Worm (Caenorhabditis elegans) whole organism, young adult: ENCODE measurements around the gene cnc-4.

Source experiments
- B0035.1 ChIP-seq: sonication (generic microtip); optimal IDR thresholded peaks from 2 replicates; lab custom pipeline; 2016; ENCODE audit warnings: missing genetic modification characterization, mild to moderate bottlenecking, missing compliant biosample characterization, missing genotype, missing genetic modification reagents
- D2030.7 ChIP-seq: fragments of 200-800 bp; sonication (Bioruptor generic); IDR thresholded peaks from 2 replicates; pipeline ENCODE4 v1.3.6; 2022; ENCODE audit warnings: missing genetic modification reagents, missing genetic modification characterization, missing compliant biosample characterization
- F22D6.2 ChIP-seq: sonication (generic microtip); optimal IDR thresholded peaks from 2 replicates; lab custom pipeline; 2016; ENCODE audit warnings: mild to moderate bottlenecking, missing genetic modification characterization, missing compliant biosample characterization
- F57C9.4 ChIP-seq: sonication (generic microtip); optimal IDR thresholded peaks from 2 replicates; lab custom pipeline; 2017; ENCODE audit warnings: mild to moderate bottlenecking, missing genetic modification characterization, missing compliant biosample characterization
- K11D2.4 ChIP-seq: fragments of 200-800 bp; sonication (Bioruptor generic); IDR thresholded peaks from 2 replicates; pipeline ENCODE4 v1.3.6; 2022; ENCODE audit warnings: missing genetic modification reagents, missing genetic modification characterization, missing compliant biosample characterization
- Y53F4B.3 ChIP-seq: fragments of 200-800 bp; sonication (Bioruptor generic); IDR thresholded peaks from 2 replicates; pipeline ENCODE4 v1.3.6; 2022; ENCODE audit warnings: missing genetic modification reagents, missing genetic modification characterization, missing compliant biosample characterization
- Y53G8AR.9 ChIP-seq: fragments of 200-800 bp; sonication (Bioruptor generic); conservative IDR thresholded peaks from 2 replicates; pipeline ENCODE4 v1.3.6; 2022; ENCODE audit warnings: missing genetic modification reagents, missing genetic modification characterization, missing compliant biosample characterization
- Y56A3A.18 ChIP-seq: fragments of 200-800 bp; sonication (Bioruptor generic); IDR thresholded peaks from 2 replicates; pipeline ENCODE4 v1.3.6; 2022; ENCODE audit warnings: missing genetic modification reagents, missing genetic modification characterization, missing compliant biosample characterization
- Y67H2A.10 ChIP-seq: fragments of 200-800 bp; sonication (Bioruptor generic); conservative IDR thresholded peaks from 2 replicates; pipeline ENCODE4 v1.3.6; 2022; ENCODE audit warnings: missing genetic modification reagents, missing genetic modification characterization, missing compliant biosample characterization
- Y95B8A.8 ChIP-seq: fragments of 200-800 bp; sonication (Bioruptor generic); IDR thresholded peaks from 2 replicates; pipeline ENCODE4 v1.3.6; 2022; ENCODE audit warnings: missing genetic modification reagents, missing genetic modification characterization, missing compliant biosample characterization
- ZK185.1 ChIP-seq: sonication (generic microtip); optimal IDR thresholded peaks from 2 replicates; lab custom pipeline; 2016; ENCODE audit warnings: mild to moderate bottlenecking, missing genetic modification characterization, missing compliant biosample characterization; ENCODE audit not compliant: poor library complexity, severe bottlenecking
- akir-1 ChIP-seq: fragments of 200-800 bp; sonication (Bioruptor generic); optimal IDR thresholded peaks from 2 replicates; lab custom pipeline; 2018; ENCODE audit warnings: mild to moderate bottlenecking, missing genetic modification characterization, moderate library complexity, missing compliant biosample characterization
- aptf-2 ChIP-seq: fragments of 200-800 bp; sonication (Bioruptor generic); conservative IDR thresholded peaks from 2 replicates; pipeline ENCODE4 v1.3.6; 2022; ENCODE audit warnings: missing genetic modification reagents, missing genetic modification characterization, missing compliant biosample characterization
- aptf-3 ChIP-seq: fragments of 200-800 bp; sonication (Bioruptor generic); IDR thresholded peaks from 2 replicates; pipeline ENCODE4 v1.3.6; 2022; ENCODE audit warnings: missing genetic modification characterization, missing compliant biosample characterization
- ccch-3 ChIP-seq: fragments of 200-800 bp; sonication (Bioruptor generic); optimal IDR thresholded peaks from 2 replicates; lab custom pipeline; 2018; ENCODE audit warnings: mild to moderate bottlenecking, missing genetic modification characterization, missing compliant biosample characterization
- cebp-1 ChIP-seq, 2 experiments: fragments of 200-800 bp in 1 of 2; sonication (Bioruptor generic) in 1 of 2; sonication (generic microtip) in 1 of 2; IDR thresholded peaks in 1 of 2; optimal IDR thresholded peaks in 1 of 2; 2 replicates each; pipeline versions ENCODE4 v1.3.6 to Lab custom; 2017 to 2022; ENCODE audit warnings: missing compliant biosample characterization in 2 of 2, missing genetic modification characterization in 2 of 2, mild to moderate bottlenecking in 1 of 2, missing genetic modification reagents in 1 of 2, moderate library complexity in 1 of 2
- ceh-27 ChIP-seq: fragments of 200-800 bp; sonication (Bioruptor generic); optimal IDR thresholded peaks from 2 replicates; lab custom pipeline; 2018; ENCODE audit warnings: mild to moderate bottlenecking, missing genetic modification characterization, moderate library complexity, missing compliant biosample characterization
- ceh-79 ChIP-seq: sonication (generic microtip); optimal IDR thresholded peaks from 2 replicates; lab custom pipeline; 2017; ENCODE audit warnings: mild to moderate bottlenecking, missing genetic modification characterization, missing compliant biosample characterization
- ceh-91 ChIP-seq: fragments of 200-800 bp; sonication (Bioruptor generic); IDR thresholded peaks from 2 replicates; pipeline ENCODE4 v1.3.6; 2022; ENCODE audit warnings: missing genetic modification reagents, missing genetic modification characterization, missing compliant biosample characterization
- die-1 ChIP-seq: sonication (generic microtip); optimal IDR thresholded peaks from 2 replicates; lab custom pipeline; 2016; ENCODE audit warnings: missing genotype, mild to moderate bottlenecking, missing genetic modification characterization, missing compliant biosample characterization
- egrh-3 ChIP-seq: fragments of 200-800 bp; sonication (Bioruptor generic); IDR thresholded peaks from 2 replicates; pipeline ENCODE4 v1.3.6; 2022; ENCODE audit warnings: missing genetic modification reagents, missing genetic modification characterization, missing compliant biosample characterization
- ets-4 ChIP-seq: fragments of 200-800 bp; sonication (Bioruptor generic); optimal IDR thresholded peaks from 2 replicates; lab custom pipeline; 2018; ENCODE audit warnings: mild to moderate bottlenecking, missing genetic modification characterization, missing compliant biosample characterization
- hlh-12 ChIP-seq: sonication (generic microtip); optimal IDR thresholded peaks from 2 replicates; lab custom pipeline; 2016; ENCODE audit warnings: missing genetic modification characterization, missing compliant biosample characterization
- let-526 ChIP-seq: fragments of 200-800 bp; sonication (Bioruptor generic); IDR thresholded peaks from 2 replicates; pipeline ENCODE4 v1.3.6; 2022; ENCODE audit warnings: missing genetic modification reagents, missing genetic modification characterization, missing compliant biosample characterization
- lir-1 ChIP-seq: fragments of 200-800 bp; sonication (Bioruptor generic); conservative IDR thresholded peaks from 2 replicates; pipeline ENCODE4 v1.3.6; 2022; ENCODE audit warnings: missing genetic modification reagents, missing genetic modification characterization, missing compliant biosample characterization
- lsy-27 ChIP-seq: sonication (generic microtip); optimal IDR thresholded peaks from 2 replicates; lab custom pipeline; 2017; ENCODE audit warnings: missing genetic modification characterization, mild to moderate bottlenecking, missing compliant biosample characterization, antibody characterized with exemption, missing genotype, borderline replicate concordance; ENCODE audit not compliant: insufficient read depth
- madf-3 ChIP-seq: fragments of 200-800 bp; sonication (Bioruptor generic); IDR thresholded peaks from 2 replicates; pipeline ENCODE4 v1.3.6; 2022; ENCODE audit warnings: missing genetic modification reagents, missing genetic modification characterization, missing compliant biosample characterization
- mcd-1 ChIP-seq: fragments of 200-800 bp; sonication (Bioruptor generic); IDR thresholded peaks from 2 replicates; pipeline ENCODE4 v1.3.6; 2022; ENCODE audit warnings: missing genetic modification reagents, missing genetic modification characterization, missing compliant biosample characterization
- nhr-120 ChIP-seq: fragments of 200-800 bp; sonication (Bioruptor generic); IDR thresholded peaks from 2 replicates; pipeline ENCODE4 v1.3.6; 2022; ENCODE audit warnings: missing genetic modification characterization, missing compliant biosample characterization
- nhr-80 ChIP-seq: sonication (generic microtip); optimal IDR thresholded peaks from 2 replicates; lab custom pipeline; 2016; ENCODE audit warnings: missing genetic modification characterization, missing compliant biosample characterization
- pha-4 ChIP-seq: fragments of 150-350 bp; sonication (generic microtip); optimal IDR thresholded peaks from 2 replicates; lab custom pipeline; 2014; ENCODE audit warnings: missing biosample characterization, missing genetic modification reagents, missing genetic modification characterization
- rcor-1 ChIP-seq: fragments of 200-800 bp; sonication (Bioruptor generic); IDR thresholded peaks from 2 replicates; pipeline ENCODE4 v1.3.6; 2022; ENCODE audit warnings: missing genetic modification reagents, missing genetic modification characterization, missing compliant biosample characterization
- rec-8 ChIP-seq, 2 experiments: sonication (generic microtip); optimal IDR thresholded peaks; 2 replicates each; lab custom pipeline; 2016; ENCODE audit warnings: mild to moderate bottlenecking in 2 of 2, missing genetic modification characterization in 2 of 2, missing genetic modification reagents in 2 of 2, missing genotype in 2 of 2, missing biosample characterization in 1 of 2, missing compliant biosample characterization in 1 of 2, moderate library complexity in 1 of 2
- repo-1 ChIP-seq: sonication (generic microtip); optimal IDR thresholded peaks from 2 replicates; lab custom pipeline; 2017; ENCODE audit warnings: mild to moderate bottlenecking, missing genetic modification characterization, missing compliant biosample characterization
- rpc-1 ChIP-seq, 2 experiments: fragments of 150-350 bp in 1 of 2; sonication (generic microtip) in 1 of 2; optimal IDR thresholded peaks; 2 replicates each; lab custom pipeline; 2014 to 2018; ENCODE audit warnings: missing biosample characterization in 1 of 2, missing genetic modification characterization in 1 of 2, missing genetic modification reagents in 1 of 2, missing genotype in 1 of 2
- sdz-38 ChIP-seq: sonication (generic microtip); optimal IDR thresholded peaks from 2 replicates; lab custom pipeline; 2016; ENCODE audit warnings: missing genotype, missing genetic modification characterization, missing compliant biosample characterization
- snpc-1.1 ChIP-seq: sonication (generic microtip); optimal IDR thresholded peaks from 2 replicates; lab custom pipeline; 2017; ENCODE audit warnings: missing genetic modification characterization, mild to moderate bottlenecking, missing compliant biosample characterization, antibody characterized with exemption, moderate library complexity, missing genotype, missing genetic modification reagents; ENCODE audit not compliant: insufficient read depth
- snpc-1.3 ChIP-seq: sonication (generic microtip); optimal IDR thresholded peaks from 2 replicates; lab custom pipeline; 2017; ENCODE audit warnings: missing genetic modification characterization, mild to moderate bottlenecking, missing compliant biosample characterization, antibody characterized with exemption, moderate library complexity, missing genotype, missing genetic modification reagents; ENCODE audit not compliant: insufficient read depth
- somi-1 ChIP-seq: fragments of 200-800 bp; sonication (Bioruptor generic); optimal IDR thresholded peaks from 2 replicates; lab custom pipeline; 2018; ENCODE audit warnings: mild to moderate bottlenecking, missing genetic modification characterization, missing compliant biosample characterization
- sptf-2 ChIP-seq: fragments of 200-800 bp; sonication (Bioruptor generic); optimal IDR thresholded peaks from 2 replicates; lab custom pipeline; 2018; ENCODE audit warnings: mild to moderate bottlenecking, missing genetic modification characterization, missing compliant biosample characterization
- tbp1 ChIP-seq: fragments of 200-800 bp; sonication (Bioruptor generic); optimal IDR thresholded peaks from 2 replicates; lab custom pipeline; 2018; ENCODE audit warnings: mild to moderate bottlenecking, missing genetic modification characterization, missing compliant biosample characterization
- zfh-2 ChIP-seq: fragments of 200-800 bp; sonication (Bioruptor generic); conservative IDR thresholded peaks from 2 replicates; pipeline ENCODE4 v1.3.6; 2022; ENCODE audit warnings: missing genetic modification reagents, missing genetic modification characterization, missing compliant biosample characterization
- ztf-18 ChIP-seq: sonication (generic microtip); optimal IDR thresholded peaks from 2 replicates; lab custom pipeline; 2016; ENCODE audit warnings: missing genotype, mild to moderate bottlenecking, missing genetic modification characterization, missing compliant biosample characterization
- ztf-25 ChIP-seq: fragments of 200-800 bp; sonication (Bioruptor generic); IDR thresholded peaks from 2 replicates; pipeline ENCODE4 v1.3.6; 2022; ENCODE audit warnings: missing genetic modification reagents, missing genetic modification characterization, missing compliant biosample characterization
- ztf-28 ChIP-seq: fragments of 200-800 bp; sonication (Bioruptor generic); IDR thresholded peaks from 2 replicates; pipeline ENCODE4 v1.3.6; 2022; ENCODE audit warnings: missing genetic modification reagents, missing genetic modification characterization, missing compliant biosample characterization

The cnc-4 gene

ce11 chrV:1471078-1471969 is 24.3 kb downstream of the cnc-4 start:
- TF ChIP-seq ceh-91 (GFP tag; lab: Robert Waterston, UW) (peak; percentile 76), D2030.7 (GFP tag; lab: Robert Waterston, UW) (peak; percentile 77), nhr-80 (tag; lab: Kevin White, UChicago) (peak; percentile 13), rec-8 (tag; optimal IDR thresholded peaks at IDR 0.05; lab: Kevin White, UChicago) (no peak), hlh-12 (tag; lab: Kevin White, UChicago) (no peak), snpc-1.3 (tag; lab: Kevin White, UChicago) (peak; percentile 38), Y67H2A.10 (GFP tag; lab: Robert Waterston, UW) (no peak), akir-1 (GFP tag; lab: Kevin White, UChicago) (no peak), lsy-27 (tag; lab: Kevin White, UChicago) (no peak), F22D6.2 (tag; lab: Kevin White, UChicago) (no peak), B0035.1 (tag; lab: Kevin White, UChicago) (no peak), ets-4 (no peak), Y53G8AR.9 (GFP tag; lab: Robert Waterston, UW) (no peak), die-1 (tag; lab: Kevin White, UChicago) (no peak), K11D2.4 (no peak; the same call in 1 of the 2 replicates), ztf-18 (no peak), aptf-3 (GFP tag; lab: Robert Waterston, UW) (no peak), sdz-38 (tag; lab: Kevin White, UChicago) (no peak), Y53F4B.3 (GFP tag; lab: Robert Waterston, UW) (no peak), snpc-1.1 (tag; lab: Kevin White, UChicago) (no peak), aptf-2 (GFP tag; lab: Robert Waterston, UW) (no peak), ccch-3 (GFP tag; lab: Kevin White, UChicago) (no peak), rpc-1 (optimal IDR thresholded peaks at IDR 0.05; lab: Kevin White, UChicago) (no peak), rpc-1 (tag; optimal IDR thresholded peaks at IDR 0.05; lab: Kevin White, UChicago) (no peak), mcd-1 (GFP tag; lab: Robert Waterston, UW) (peak; percentile 93), Y95B8A.8 (GFP tag; lab: Robert Waterston, UW) (no peak), Y56A3A.18 (GFP tag; lab: Robert Waterston, UW) (no peak), pha-4 (tag; lab: Kevin White, UChicago) (no peak), F57C9.4 (no peak), ztf-25 (GFP tag; lab: Robert Waterston, UW) (no peak), sptf-2 (GFP tag; lab: Kevin White, UChicago) (no peak), zfh-2 (peak; percentile 38; the same call in 1 of the 2 replicates), somi-1 (GFP tag; lab: Kevin White, UChicago) (no peak), lir-1 (GFP tag; lab: Robert Waterston, UW) (no peak), nhr-120 (GFP tag; lab: Robert Waterston, UW) (no peak), ZK185.1 (tag; lab: Kevin White, UChicago) (peak; percentile 43), ztf-28 (GFP tag; lab: Robert Waterston, UW) (no peak), ceh-79 (tag; lab: Kevin White, UChicago) (no peak), rcor-1 (GFP tag; lab: Robert Waterston, UW) (peak; percentile 34; the same call in 1 of the 2 replicates), egrh-3 (GFP tag; lab: Robert Waterston, UW) (no peak), repo-1 (tag; lab: Kevin White, UChicago) (no peak), ceh-27 (GFP tag; lab: Kevin White, UChicago) (no peak), let-526 (GFP tag; lab: Robert Waterston, UW) (no peak), cebp-1 (GFP tag; IDR thresholded peaks at IDR 0.05; lab: Robert Waterston, UW) (peak; percentile 27; the same call in 1 of the 2 replicates), cebp-1 (tag; optimal IDR thresholded peaks at IDR 0.05; lab: Kevin White, UChicago) (peak; percentile 92), tbp1 (GFP tag; lab: Kevin White, UChicago) (peak; percentile 49), madf-3 (GFP tag; lab: Robert Waterston, UW) (no peak)
